Worm (Caenorhabditis elegans) whole organism, L3 larva: ENCODE results near the gene cyc-2.2.

Source experiments
- ZK546.5 ChIP-seq: sonication (generic microtip); optimal IDR thresholded peaks from 2 replicates; lab custom pipeline; 2017; ENCODE audit warnings: missing biosample characterization, missing genetic modification characterization
- aly-2 ChIP-seq: fragments of 150-350 bp; optimal IDR thresholded peaks from 2 replicates; lab custom pipeline; 2014; ENCODE audit warnings: missing biosample characterization, missing genetic modification characterization
- ama-1 ChIP-seq: fragments of 150-350 bp; optimal IDR thresholded peaks from 2 replicates; lab custom pipeline; 2018
- ceh-16 ChIP-seq: sonication (generic microtip); optimal IDR thresholded peaks from 2 replicates; lab custom pipeline; 2017; ENCODE audit warnings: missing biosample characterization, missing genetic modification characterization
- ceh-28 ChIP-seq: fragments of 150-350 bp; optimal IDR thresholded peaks from 2 replicates; lab custom pipeline; 2014; ENCODE audit warnings: missing biosample characterization, missing genetic modification reagents, missing genetic modification characterization
- daf-12 ChIP-seq: fragments of 150-350 bp; optimal IDR thresholded peaks from 2 replicates; lab custom pipeline; 2014; ENCODE audit warnings: missing biosample characterization, missing genetic modification reagents, missing genetic modification characterization
- egl-27 ChIP-seq: sonication (generic microtip); optimal IDR thresholded peaks from 4 replicates; lab custom pipeline; 2017; ENCODE audit warnings: missing biosample characterization, missing genetic modification reagents, missing genetic modification characterization
- egl-5 ChIP-seq: fragments of 150-350 bp; optimal IDR thresholded peaks from 2 replicates; lab custom pipeline; 2017; ENCODE audit warnings: missing biosample characterization, missing genetic modification reagents, missing genetic modification characterization, inconsistent platforms
- elt-1 ChIP-seq: fragments of 150-350 bp; optimal IDR thresholded peaks from 2 replicates; lab custom pipeline; 2014; ENCODE audit warnings: missing biosample characterization, missing genetic modification characterization
- eor-1 ChIP-seq, 2 experiments: fragments of 150-350 bp; optimal IDR thresholded peaks; 2 replicates each; lab custom pipeline; 2014 to 2018; ENCODE audit warnings: missing biosample characterization in 2 of 2, missing genetic modification characterization in 2 of 2
- fkh-10 ChIP-seq: sonication (generic microtip); optimal IDR thresholded peaks from 2 replicates; lab custom pipeline; 2017; ENCODE audit warnings: missing biosample characterization, missing genetic modification reagents, missing genetic modification characterization
- fkh-2 ChIP-seq: fragments of 150-350 bp; optimal IDR thresholded peaks from 2 replicates; lab custom pipeline; 2014; ENCODE audit warnings: missing biosample characterization, missing genetic modification reagents, missing genetic modification characterization
- hmg-11 ChIP-seq: sonication (generic microtip); optimal IDR thresholded peaks from 2 replicates; lab custom pipeline; 2016; ENCODE audit warnings: missing genetic modification characterization, missing compliant biosample characterization
- lin-39 ChIP-seq: fragments of 150-350 bp; optimal IDR thresholded peaks from 2 replicates; lab custom pipeline; 2018; ENCODE audit warnings: missing biosample characterization, missing genetic modification reagents, missing genetic modification characterization
- lsy-12 ChIP-seq: sonication (generic microtip); optimal IDR thresholded peaks from 2 replicates; lab custom pipeline; 2016; ENCODE audit warnings: mild to moderate bottlenecking, missing genetic modification characterization, missing compliant biosample characterization
- mdl-1 ChIP-seq: fragments of 150-350 bp; optimal IDR thresholded peaks from 2 replicates; lab custom pipeline; 2014; ENCODE audit warnings: missing biosample characterization, missing genetic modification characterization
- mml-1 ChIP-seq: fragments of 150-350 bp; sonication (generic microtip); optimal IDR thresholded peaks from 3 replicates; lab custom pipeline; 2014; ENCODE audit warnings: missing biosample characterization, missing genetic modification characterization
- nfya-1 ChIP-seq: sonication (generic microtip); optimal IDR thresholded peaks from 2 replicates; lab custom pipeline; 2017; ENCODE audit warnings: missing genetic modification characterization, mild to moderate bottlenecking, missing compliant biosample characterization, antibody characterized with exemption, moderate library complexity; ENCODE audit not compliant: insufficient read depth
- nhr-12 ChIP-seq: fragments of 150-350 bp; optimal IDR thresholded peaks from 2 replicates; lab custom pipeline; 2014; ENCODE audit warnings: missing biosample characterization, missing genetic modification characterization
- nhr-23 ChIP-seq: fragments of 150-350 bp; optimal IDR thresholded peaks from 2 replicates; lab custom pipeline; 2014; ENCODE audit warnings: missing biosample characterization, missing genetic modification reagents, missing genetic modification characterization
- nhr-237 ChIP-seq: fragments of 150-350 bp; optimal IDR thresholded peaks from 2 replicates; lab custom pipeline; 2014; ENCODE audit warnings: missing biosample characterization, missing genetic modification characterization
- nhr-25 ChIP-seq: sonication (generic microtip); optimal IDR thresholded peaks from 2 replicates; lab custom pipeline; 2017; ENCODE audit warnings: missing biosample characterization, missing genetic modification characterization
- nhr-43 ChIP-seq: sonication (generic microtip); optimal IDR thresholded peaks from 2 replicates; lab custom pipeline; 2016; ENCODE audit warnings: mild to moderate bottlenecking, missing genetic modification characterization, missing compliant biosample characterization; ENCODE audit not compliant: poor library complexity, severe bottlenecking
- nhr-67 ChIP-seq: fragments of 150-350 bp; optimal IDR thresholded peaks from 2 replicates; lab custom pipeline; 2014; ENCODE audit warnings: missing biosample characterization, missing genetic modification characterization
- nhr-76 ChIP-seq: fragments of 150-350 bp; sonication (generic microtip); optimal IDR thresholded peaks from 5 replicates; lab custom pipeline; 2014; ENCODE audit warnings: missing biosample characterization, missing genetic modification characterization
- pha-4 ChIP-seq: fragments of 150-350 bp; optimal IDR thresholded peaks from 2 replicates; lab custom pipeline; 2014; ENCODE audit warnings: missing biosample characterization, missing genetic modification reagents, missing genetic modification characterization
- sea-2 ChIP-seq: fragments of 150-350 bp; sonication (generic microtip); optimal IDR thresholded peaks from 4 replicates; lab custom pipeline; 2014; ENCODE audit warnings: missing biosample characterization, missing genetic modification reagents, missing genetic modification characterization
- skn-1 ChIP-seq: fragments of 150-350 bp; optimal IDR thresholded peaks from 2 replicates; lab custom pipeline; 2014; ENCODE audit warnings: missing biosample characterization, missing genetic modification characterization
- tbx-2 ChIP-seq: sonication (generic microtip); optimal IDR thresholded peaks from 2 replicates; lab custom pipeline; 2016; ENCODE audit warnings: mild to moderate bottlenecking, missing genetic modification characterization, missing compliant biosample characterization
- unc-39 ChIP-seq: sonication (generic microtip); optimal IDR thresholded peaks from 4 replicates; lab custom pipeline; 2017; ENCODE audit warnings: missing biosample characterization, missing genetic modification characterization
- unc-62 ChIP-seq: fragments of 150-350 bp; sonication (generic microtip); optimal IDR thresholded peaks from 4 replicates; lab custom pipeline; 2014; ENCODE audit warnings: missing biosample characterization, missing genetic modification reagents, missing genetic modification characterization
- zag-1 ChIP-seq: fragments of 150-350 bp; optimal IDR thresholded peaks from 2 replicates; lab custom pipeline; 2014; ENCODE audit warnings: missing biosample characterization, missing genetic modification characterization
- ztf-11 ChIP-seq: fragments of 150-350 bp; optimal IDR thresholded peaks from 2 replicates; lab custom pipeline; 2014; ENCODE audit warnings: missing biosample characterization, missing genetic modification characterization
- ztf-4 ChIP-seq: fragments of 150-350 bp; optimal IDR thresholded peaks from 2 replicates; lab custom pipeline; 2014; ENCODE audit warnings: missing biosample characterization, missing genetic modification characterization

Gene cyc-2.2

DNA sequence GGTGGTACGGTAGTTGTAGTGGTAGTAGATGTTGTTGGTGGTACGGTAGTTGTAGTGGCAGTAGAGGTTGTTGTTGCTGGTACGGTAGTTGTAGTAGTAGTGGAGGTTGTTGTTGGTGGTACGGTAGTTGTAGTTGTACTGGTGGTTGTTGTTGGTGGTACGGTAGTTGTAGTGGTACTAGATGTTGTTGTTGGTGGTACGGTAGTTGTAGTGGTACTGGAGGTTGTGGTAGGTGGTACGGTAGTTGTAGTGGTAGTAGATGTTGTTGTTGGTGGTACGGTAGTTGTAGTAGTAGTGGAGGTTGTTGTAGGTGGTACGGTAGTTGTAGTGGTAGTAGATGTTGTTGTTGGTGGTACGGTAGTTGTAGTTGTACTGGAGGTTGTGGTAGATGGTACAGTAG lies 21.0 kb upstream of the cyc-2.2 start:
- TF ChIP-seq ceh-28 (tag; lab: Kevin White, UChicago) (no peak), lin-39 (tag; lab: Kevin White, UChicago) (no peak), nhr-43 (tag; lab: Kevin White, UChicago) (no peak), tbx-2 (tag; lab: Kevin White, UChicago) (no peak), ztf-11 (tag; lab: Kevin White, UChicago) (no peak), nhr-76 (no peak), aly-2 (no peak), fkh-10 (GFP tag; lab: Kevin White, UChicago) (no peak)

DNA sequence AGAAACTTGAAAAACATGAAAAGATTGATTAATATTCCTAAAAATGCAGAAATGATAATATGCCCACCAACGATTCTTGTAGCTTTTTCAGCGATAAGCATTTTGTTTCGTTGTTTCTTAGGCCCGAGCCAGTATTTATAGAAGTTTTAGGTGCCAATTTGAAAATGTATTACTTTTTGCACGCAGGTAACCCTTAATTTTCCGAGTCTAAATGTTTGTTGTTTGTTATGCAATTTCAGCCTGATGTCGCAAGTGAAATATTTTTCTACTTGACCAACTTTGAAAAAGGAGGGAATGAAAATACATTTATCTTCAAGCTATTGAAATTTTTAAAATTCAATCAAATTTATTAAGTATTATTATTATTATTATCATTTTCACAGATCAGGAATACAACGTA lies 20.0 kb upstream of the cyc-2.2 start, which contains the start of gene srx-113:
Gene srx-113 (minus strand): TSS at position 101 of the 400 bp plus-strand sequence.
- TF ChIP-seq mdl-1 (tag; lab: Kevin White, UChicago) (no peak), fkh-2 (tag; lab: Kevin White, UChicago) (no peak), hmg-11 (no peak), egl-5 (tag; lab: Kevin White, UChicago) (no peak)

DNA sequence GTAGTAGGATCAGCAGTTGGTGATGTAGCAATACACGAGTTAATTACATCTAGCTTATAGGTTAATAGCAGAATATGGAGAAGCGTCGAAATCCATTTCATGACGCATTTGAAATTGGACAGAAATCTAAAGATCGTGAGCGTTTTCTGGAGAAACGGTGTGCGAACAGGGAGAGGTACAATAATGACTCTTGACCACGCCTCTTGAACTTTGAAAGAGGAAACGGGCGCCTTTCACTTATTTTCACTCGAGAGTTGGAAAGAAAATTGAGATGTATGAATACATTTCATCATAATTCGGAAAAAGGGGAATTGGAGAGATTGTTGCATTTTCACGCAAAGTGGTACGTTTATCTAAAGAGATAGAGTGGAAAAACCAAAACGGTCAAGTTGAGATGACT lies 17.7 kb upstream of the cyc-2.2 start, which contains the start of gene F56H9.6:
Gene F56H9.6 (minus strand): TSS at position 101 of the 400 bp plus-strand sequence.
- TF ChIP-seq ceh-28 (tag; lab: Kevin White, UChicago) (no peak), pha-4 (tag; lab: Kevin White, UChicago) (no peak), nhr-76 (no peak), ZK546.5 (tag; lab: Kevin White, UChicago) (no peak), nhr-67 (tag; lab: Kevin White, UChicago) (no peak), mml-1 (tag; lab: Kevin White, UChicago) (no peak), unc-39 (tag; lab: Kevin White, UChicago) (no peak), unc-62 (GFP tag; lab: Kevin White, UChicago) (no peak), aly-2 (no peak), ztf-11 (tag; lab: Kevin White, UChicago) (no peak), nhr-43 (tag; lab: Kevin White, UChicago) (no peak), elt-1 (no peak), ceh-16 (tag; lab: Kevin White, UChicago) (no peak), fkh-2 (tag; lab: Kevin White, UChicago) (no peak), ama-1 (lab: Kevin White, UChicago) (no peak), skn-1 (tag; lab: Kevin White, UChicago) (no peak), lin-39 (tag; lab: Kevin White, UChicago) (no peak), daf-12 (tag; lab: Kevin White, UChicago) (no peak), ztf-4 (tag; lab: Kevin White, UChicago) (no peak), lsy-12 (tag; lab: Kevin White, UChicago) (no peak)

DNA sequence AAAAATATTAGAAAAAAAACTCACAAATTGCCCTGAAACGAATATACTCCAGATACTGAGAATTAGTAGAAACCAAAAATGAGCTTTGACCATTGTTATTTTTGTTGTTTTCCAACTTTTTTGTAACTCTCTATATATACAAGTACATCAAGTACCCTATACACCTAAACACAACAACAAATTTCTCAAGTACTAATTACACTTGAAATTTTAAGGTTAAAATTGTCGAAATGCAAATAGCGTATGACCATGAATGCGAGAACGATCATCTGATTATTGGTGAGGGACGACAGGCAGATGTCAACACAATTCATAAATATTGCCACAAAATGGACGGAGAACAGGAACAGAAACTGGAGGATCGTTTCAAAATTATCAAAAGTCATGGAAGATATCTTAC lies 12.4 kb upstream of the cyc-2.2 start, which contains the start of gene F56H9.9:
Gene F56H9.9 (minus strand): TSS at position 101 of the 400 bp plus-strand sequence.
- TF ChIP-seq nhr-43 (tag; lab: Kevin White, UChicago) (no peak), pha-4 (tag; lab: Kevin White, UChicago) (no peak), egl-27 (no peak), sea-2 (GFP tag; lab: Kevin White, UChicago) (no peak), nhr-12 (tag; lab: Kevin White, UChicago) (no peak), hmg-11 (no peak), eor-1 (tag; optimal IDR thresholded peaks at IDR 0.05; lab: Kevin White, UChicago) (no peak), skn-1 (tag; lab: Kevin White, UChicago) (no peak), nfya-1 (tag; lab: Kevin White, UChicago) (no peak), unc-62 (GFP tag; lab: Kevin White, UChicago) (no peak), egl-5 (tag; lab: Kevin White, UChicago) (no peak), nhr-237 (no peak), ama-1 (lab: Kevin White, UChicago) (no peak), ceh-28 (tag; lab: Kevin White, UChicago) (no peak), fkh-10 (GFP tag; lab: Kevin White, UChicago) (no peak)

DNA sequence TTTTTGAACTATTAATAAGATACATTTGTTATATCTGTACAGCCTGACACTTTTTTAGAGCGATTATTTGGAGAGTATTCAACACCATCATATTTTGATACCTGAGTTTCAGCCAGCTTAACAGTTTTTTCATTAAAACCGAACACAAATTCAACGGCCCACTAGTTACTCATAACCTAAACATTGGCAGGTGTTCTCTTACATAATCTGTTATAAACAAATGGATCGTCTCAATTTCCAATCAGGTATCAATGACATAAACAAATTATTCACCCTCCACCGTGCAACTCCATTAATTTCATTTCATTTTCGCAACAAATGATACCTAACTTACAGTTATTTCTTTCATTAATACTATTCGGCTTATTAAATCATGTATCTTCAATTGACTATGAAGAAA lies 989 bp downstream of the cyc-2.2 start, which contains the start of gene cubn-1:
Gene cubn-1 (plus strand): TSS at position 301 of the 400 bp plus-strand sequence.
- TF ChIP-seq ztf-11 (tag; lab: Kevin White, UChicago) (no peak), zag-1 (tag; lab: Kevin White, UChicago) (no peak), lin-39 (tag; lab: Kevin White, UChicago) (no peak), nhr-23 (tag; lab: Kevin White, UChicago) (no peak), nhr-25 (tag; lab: Kevin White, UChicago) (no peak), nhr-237 (no peak)
